Worm (Caenorhabditis elegans): ENCODE data around the gene lin-25.

The lin-25 gene

ce11 chrV:12634746-12635145 is 15.0 kb upstream of the lin-25 start:
- TF ChIP-seq rec-8 (tag; optimal IDR thresholded peaks at IDR 0.05) (no peak), mes-4 (tag; optimal IDR thresholded peaks at IDR 0.05) (no peak), F33H1.4 (GFP tag; IDR thresholded peaks at IDR 0.05) (no peak), C06A6.2 (GFP tag; conservative IDR thresholded peaks at IDR 0.05) (no peak), tbx-9 (tag; optimal IDR thresholded peaks at IDR 0.05; ENCODE audit: borderline replicate concordance) (no peak)

- TF ChIP-seq unc-130 (GFP tag; optimal IDR thresholded peaks at IDR 0.05) (no peak), tbx-9 (tag; optimal IDR thresholded peaks at IDR 0.05; ENCODE audit: borderline replicate concordance) (no peak), bed-2 (GFP tag; IDR thresholded peaks at IDR 0.05) (no peak), nhr-80 (tag; optimal IDR thresholded peaks at IDR 0.05) (peak; percentile 13), nhr-179 (tag; optimal IDR thresholded peaks at IDR 0.05) (no peak), somi-1 (GFP tag; optimal IDR thresholded peaks at IDR 0.05) (peak; percentile 17)
Observed at ce11 chrV:12635218-12635617, 14.5 kb upstream of the lin-25 start.

ce11 chrV:12636248-12636647 is 13.5 kb upstream of the lin-25 start:
- no peak for TF ChIP-seq madf-3 (GFP tag; IDR thresholded peaks at IDR 0.05)
- no peak for TF ChIP-seq hsf-1 (GFP tag; IDR thresholded peaks at IDR 0.05)
- TF ChIP-seq F55B11.4 (tag; optimal IDR thresholded peaks at IDR 0.05; ENCODE audit: borderline replicate concordance, insufficient read depth) = no peak

- TF ChIP-seq dox-1 (GFP tag; IDR thresholded peaks at IDR 0.05) (no peak; the same call in 1 of the 2 replicates), sptf-2 (GFP tag; optimal IDR thresholded peaks at IDR 0.05) (no peak), madf-8 (GFP tag; conservative IDR thresholded peaks at IDR 0.05) (no peak), snpc-4 (GFP tag; optimal IDR thresholded peaks at IDR 0.05) (no peak), snpc-4 (tag; optimal IDR thresholded peaks at IDR 0.05) (peak in 1 of 4 experiments; percentile 20), dpl-1 (GFP tag; optimal IDR thresholded peaks at IDR 0.05) (no peak), somi-1 (GFP tag; optimal IDR thresholded peaks at IDR 0.05) (peak; percentile 7), F23B12.7 (tag; optimal IDR thresholded peaks at IDR 0.05; ENCODE audit: insufficient read depth) (no peak), ZK185.1 (tag; optimal IDR thresholded peaks at IDR 0.05; ENCODE audit: poor library complexity, severe bottlenecking) (no peak), zim-3 (tag; optimal IDR thresholded peaks at IDR 0.05) (no peak), nfya-1 (tag; optimal IDR thresholded peaks at IDR 0.05; ENCODE audit: borderline replicate concordance, insufficient read depth) (no peak), lin-40 (tag; optimal IDR thresholded peaks at IDR 0.05) (peak; percentile 67), Y95B8A.8 (GFP tag; IDR thresholded peaks at IDR 0.05) (no peak), madf-10 (tag; optimal IDR thresholded peaks at IDR 0.05) (no peak), atf-7 (tag; optimal IDR thresholded peaks at IDR 0.05) (peak; percentile 60), B0336.3 (GFP tag; IDR thresholded peaks at IDR 0.05) (peak; percentile 61), athp-1 (tag; optimal IDR thresholded peaks at IDR 0.05) (no peak), efl-1 (GFP tag; optimal IDR thresholded peaks at IDR 0.05) (no peak), T26A5.8 (tag; optimal IDR thresholded peaks at IDR 0.05) (no peak), lsl-1 (GFP tag; optimal IDR thresholded peaks at IDR 0.05) (no peak), lin-54 (GFP tag; optimal IDR thresholded peaks at IDR 0.05) (no peak), pha-4 (tag; optimal IDR thresholded peaks at IDR 0.05) (peak; percentile 39), attf-5 (GFP tag; optimal IDR thresholded peaks at IDR 0.05) (peak; percentile 55), hmg-1.2 (GFP tag; IDR thresholded peaks at IDR 0.05) (peak; percentile 50; the same call in 1 of the 2 replicates), egl-44 (GFP tag; IDR thresholded peaks at IDR 0.05) (no peak), ets-4 (GFP tag; optimal IDR thresholded peaks at IDR 0.05) (peak; percentile 11), ceh-40 (GFP tag; IDR thresholded peaks at IDR 0.05) (no peak), madf-3 (GFP tag; IDR thresholded peaks at IDR 0.05) (no peak), F37B4.10 (GFP tag; IDR thresholded peaks at IDR 0.05) (no peak), bed-1 (GFP tag; IDR thresholded peaks at IDR 0.05) (no peak), F33H1.4 (GFP tag; IDR thresholded peaks at IDR 0.05) (no peak), nhr-179 (tag; optimal IDR thresholded peaks at IDR 0.05) (no peak), pbrm-1 (GFP tag; IDR thresholded peaks at IDR 0.05) (no peak), ceh-91 (GFP tag; IDR thresholded peaks at IDR 0.05) (no peak), die-1 (tag; optimal IDR thresholded peaks at IDR 0.05) (peak; percentile 5)
Observed at ce11 chrV:12637238-12637690, 12.5 kb upstream of the lin-25 start, which contains the start of gene F56H9.2. Gene F56H9.2 (plus strand): TSS chrV:12637663.
